Fruit fly (Drosophila melanogaster): ENCODE data around the gene Kif19A.

The Kif19A gene

dm6 chr3R:14095428-14095827 is 22.8 kb downstream of the Kif19A start (continued):
- TF ChIP-seq Awh (GFP tag; IDR thresholded peaks at IDR 0.05) (peak; percentile 55; the same call in 1 of the 2 replicates), amos (GFP tag; IDR thresholded peaks at IDR 0.05; ENCODE audit: partially characterized antibody) (no peak), gro (GFP tag; optimal IDR thresholded peaks at IDR 0.05) (no peak), CG8290 (GFP tag; optimal IDR thresholded peaks at IDR 0.05) (no peak), CG8290 (tag; optimal IDR thresholded peaks at IDR 0.05) (no peak), CG12299 (tag; optimal IDR thresholded peaks at IDR 0.05) (no peak), chinmo (GFP tag; IDR thresholded peaks at IDR 0.05; ENCODE audit: partially characterized antibody) (no peak), CG3726 (GFP tag; IDR thresholded peaks at IDR 0.05) (no peak), CG4404 (GFP tag; IDR thresholded peaks at IDR 0.05) (no peak), B-H1 (GFP tag; IDR thresholded peaks at IDR 0.05) (peak; percentile 36; the same call in 1 of the 3 replicates), wek (GFP tag; optimal IDR thresholded peaks at IDR 0.05) (no peak), CG14014 (GFP tag; IDR thresholded peaks at IDR 0.05) (peak; percentile 55), CG34376 (GFP tag; optimal IDR thresholded peaks at IDR 0.05) (no peak), CG10267 (tag; optimal IDR thresholded peaks at IDR 0.05) (peak; percentile 48), Mad (GFP tag; optimal IDR thresholded peaks at IDR 0.05) (no peak), Six4 (GFP tag; optimal IDR thresholded peaks at IDR 0.05) (peak; percentile 21), CG13287 (GFP tag; IDR thresholded peaks at IDR 0.05; ENCODE audit: partially characterized antibody) (no peak), ap (GFP tag; IDR thresholded peaks at IDR 0.05) (no peak), CG30403 (GFP tag; optimal IDR thresholded peaks at IDR 0.05) (peak; percentile 53), sd (tag; optimal IDR thresholded peaks at IDR 0.05) (no peak), CG42726 (GFP tag; IDR thresholded peaks at IDR 0.05; ENCODE audit: partially characterized antibody) (no peak), Oli (tag; optimal IDR thresholded peaks at IDR 0.05) (peak; percentile 58), Xbp1 (GFP tag; optimal IDR thresholded peaks at IDR 0.05) (peak; percentile 30), lilli (GFP tag; optimal IDR thresholded peaks at IDR 0.05) (peak; percentile 15), usp (GFP tag; optimal IDR thresholded peaks at IDR 0.05) (no peak), ftz-f1 (GFP tag; optimal IDR thresholded peaks at IDR 0.05) (no peak), emc (GFP tag; optimal IDR thresholded peaks at IDR 0.05) (no peak), prd (optimal IDR thresholded peaks at IDR 0.05) (no peak), prd (GFP tag; IDR thresholded peaks at IDR 0.05) (peak; percentile 70), CG10959 (GFP tag; IDR thresholded peaks at IDR 0.05) (no peak), CG15269 (tag; optimal IDR thresholded peaks at IDR 0.05) (peak; percentile 80), CG15514 (GFP tag; optimal IDR thresholded peaks at IDR 0.05) (peak; percentile 0), CG33557 (GFP tag; optimal IDR thresholded peaks at IDR 0.05) (no peak), zf30C (GFP tag; optimal IDR thresholded peaks at IDR 0.05) (no peak), h (optimal IDR thresholded peaks at IDR 0.05) (no peak), CG13775 (GFP tag; optimal IDR thresholded peaks at IDR 0.05) (no peak), klu (GFP tag; IDR thresholded peaks at IDR 0.05) (no peak), cato (GFP tag; optimal IDR thresholded peaks at IDR 0.05; ENCODE audit: borderline replicate concordance) (no peak), NC2α (GFP tag; optimal IDR thresholded peaks at IDR 0.05) (no peak), CG3847 (GFP tag; IDR thresholded peaks at IDR 0.05) (peak; percentile 26; the same call in 1 of the 2 replicates), CG4820 (GFP tag; optimal IDR thresholded peaks at IDR 0.05) (no peak), Mrtf (GFP tag; IDR thresholded peaks at IDR 0.05) (no peak; the same call in 2 of the 3 replicates), CG4707 (GFP tag; optimal IDR thresholded peaks at IDR 0.05) (peak; percentile 9), Sox102F (GFP tag; optimal IDR thresholded peaks at IDR 0.05) (peak; percentile 77), psq (GFP tag; optimal IDR thresholded peaks at IDR 0.05) (no peak), CG11398 (GFP tag; optimal IDR thresholded peaks at IDR 0.05) (no peak), CG32772 (GFP tag; IDR thresholded peaks at IDR 0.05) (peak; percentile 66), CG17328 (GFP tag; IDR thresholded peaks at IDR 0.05) (peak; percentile 34; the same call in 1 of the 2 replicates), CG11504 (tag; optimal IDR thresholded peaks at IDR 0.05) (peak; percentile 81), CG13894 (tag; optimal IDR thresholded peaks at IDR 0.05) (no peak), Oaz (GFP tag; IDR thresholded peaks at IDR 0.05) (peak; percentile 36; the same call in 1 of the 2 replicates), sens-2 (GFP tag; IDR thresholded peaks at IDR 0.05) (no peak)
